Worm (Caenorhabditis elegans) whole organism, L2 larva: ENCODE measurements around the gene oig-4.

Experiments
- ceh-82 ChIP-seq: fragments of 150-350 bp; optimal IDR thresholded peaks from 2 replicates; lab custom pipeline; 2014; ENCODE audit warnings: missing biosample characterization, missing genetic modification characterization
- mab-5 ChIP-seq: fragments of 150-350 bp; optimal IDR thresholded peaks from 2 replicates; lab custom pipeline; 2014; ENCODE audit warnings: missing biosample characterization, missing genetic modification characterization
- nhr-237 ChIP-seq: fragments of 150-350 bp; optimal IDR thresholded peaks from 2 replicates; lab custom pipeline; 2014; ENCODE audit warnings: missing biosample characterization, missing genetic modification characterization
- sma-3 ChIP-seq: sonication (generic microtip); optimal IDR thresholded peaks from 2 replicates; lab custom pipeline; 2016; ENCODE audit warnings: missing genetic modification reagents, missing genetic modification characterization, missing compliant biosample characterization

- no peak for TF ChIP-seq mab-5
- TF ChIP-seq nhr-237 (tag; lab: Kevin White, UChicago), result no peak
- TF ChIP-seq ceh-82, result no peak
- no peak for TF ChIP-seq sma-3 (GFP tag; lab: Kevin White, UChicago)
Measured at ce11 chrII:7639036-7639435, 25.7 kb downstream of the oig-4 start.
